Worm (Caenorhabditis elegans) whole organism, L4 larva: Measurements from ENCODE around the gene R02E12.4.

ENCODE experiments used
- F26F4.8 ChIP-seq: fragments of 200-800 bp; sonication (Bioruptor generic); conservative IDR thresholded peaks from 2 replicates; pipeline ENCODE4 v1.3.6; 2022; ENCODE audit warnings: missing genetic modification characterization, missing compliant biosample characterization
- F37D6.2 ChIP-seq: sonication (generic microtip); optimal IDR thresholded peaks from 2 replicates; lab custom pipeline; 2016; ENCODE audit warnings: mild to moderate bottlenecking, missing genetic modification characterization, missing compliant biosample characterization
- R02D3.7 ChIP-seq: fragments of 150-350 bp; sonication (generic microtip); optimal IDR thresholded peaks from 3 replicates; lab custom pipeline; 2014; ENCODE audit warnings: missing biosample characterization, missing genetic modification characterization
- aly-2 ChIP-seq: sonication (generic microtip); optimal IDR thresholded peaks from 2 replicates; lab custom pipeline; 2018; ENCODE audit warnings: missing biosample characterization, missing genetic modification characterization
- ama-1 ChIP-seq: fragments of 150-350 bp; optimal IDR thresholded peaks from 2 replicates; lab custom pipeline; 2014; ENCODE audit warnings: inconsistent platforms, mixed read lengths
- arid-1 ChIP-seq: fragments of 200-800 bp; sonication (Bioruptor generic); conservative IDR thresholded peaks from 2 replicates; pipeline ENCODE4 v1.3.6; 2022; ENCODE audit warnings: missing genetic modification reagents, missing genetic modification characterization, missing compliant biosample characterization
- ceh-44 ChIP-seq: fragments of 200-800 bp; sonication (Bioruptor generic); IDR thresholded peaks from 2 replicates; pipeline ENCODE4 v1.3.6; 2022; ENCODE audit warnings: missing genetic modification reagents, missing genetic modification characterization, missing compliant biosample characterization
- ceh-62 ChIP-seq: sonication (generic microtip); optimal IDR thresholded peaks from 2 replicates; lab custom pipeline; 2017; ENCODE audit warnings: missing biosample characterization, missing genetic modification characterization
- daf-12 ChIP-seq: fragments of 150-350 bp; optimal IDR thresholded peaks from 2 replicates; lab custom pipeline; 2014; ENCODE audit warnings: missing biosample characterization, missing genetic modification reagents, missing genetic modification characterization
- dmd-6 ChIP-seq: fragments of 200-800 bp; sonication (Bioruptor generic); IDR thresholded peaks from 2 replicates; pipeline ENCODE4 v1.3.6; 2022; ENCODE audit warnings: missing genetic modification reagents, missing genetic modification characterization, missing compliant biosample characterization
- dpl-1 ChIP-seq: fragments of 150-350 bp; optimal IDR thresholded peaks from 2 replicates; lab custom pipeline; 2014; ENCODE audit warnings: missing biosample characterization, missing genetic modification reagents, missing genetic modification characterization
- duxl-1 ChIP-seq: sonication (generic microtip); optimal IDR thresholded peaks from 2 replicates; lab custom pipeline; 2016; ENCODE audit warnings: mild to moderate bottlenecking, missing genetic modification characterization, moderate library complexity, missing compliant biosample characterization; ENCODE audit not compliant: poor library complexity
- egl-27 ChIP-seq: sonication (generic microtip); optimal IDR thresholded peaks from 3 replicates; lab custom pipeline; 2017; ENCODE audit warnings: missing biosample characterization, missing genetic modification reagents, missing genetic modification characterization
- egl-43 ChIP-seq: fragments of 200-800 bp; sonication (Bioruptor generic); IDR thresholded peaks from 2 replicates; pipeline ENCODE4 v1.3.6; 2022; ENCODE audit warnings: missing genetic modification reagents, missing genetic modification characterization, missing compliant biosample characterization
- fkh-10 ChIP-seq: fragments of 150-350 bp; optimal IDR thresholded peaks from 2 replicates; lab custom pipeline; 2014; ENCODE audit warnings: missing biosample characterization, missing genetic modification reagents, missing genetic modification characterization
- gei-8 ChIP-seq: fragments of 200-800 bp; sonication (Bioruptor generic); optimal IDR thresholded peaks from 2 replicates; lab custom pipeline; 2018; ENCODE audit warnings: mild to moderate bottlenecking, missing genetic modification characterization, missing compliant biosample characterization
- hif-1 ChIP-seq, 2 experiments: sonication (generic microtip); optimal IDR thresholded peaks; 2 replicates each; lab custom pipeline; 2016 to 2017; ENCODE audit warnings: missing compliant biosample characterization in 2 of 2, missing genetic modification characterization in 2 of 2, missing genetic modification reagents in 2 of 2, missing genotype in 2 of 2, mild to moderate bottlenecking in 1 of 2
- hlh-30 ChIP-seq: sonication (generic microtip); optimal IDR thresholded peaks from 2 replicates; lab custom pipeline; 2017; ENCODE audit warnings: antibody characterized with exemption, mild to moderate bottlenecking, missing genetic modification characterization, missing compliant biosample characterization; ENCODE audit not compliant: insufficient read depth
- lim-7 ChIP-seq: fragments of 200-800 bp; sonication (Bioruptor generic); IDR thresholded peaks from 2 replicates; pipeline ENCODE4 v1.3.6; 2022; ENCODE audit warnings: missing genetic modification characterization, missing compliant biosample characterization
- lin-1 ChIP-seq: fragments of 200-800 bp; sonication (Bioruptor generic); IDR thresholded peaks from 2 replicates; pipeline ENCODE4 v1.3.6; 2022; ENCODE audit warnings: missing genetic modification reagents, missing genetic modification characterization, missing compliant biosample characterization
- lin-15B ChIP-seq: fragments of 150-350 bp; sonication (generic microtip); optimal IDR thresholded peaks from 3 replicates; lab custom pipeline; 2014; ENCODE audit warnings: missing biosample characterization, missing genetic modification characterization
- lin-29 ChIP-seq: fragments of 200-800 bp; sonication (Bioruptor generic); IDR thresholded peaks from 2 replicates; pipeline ENCODE4 v1.3.6; 2022; ENCODE audit warnings: missing genetic modification reagents, missing genetic modification characterization, missing compliant biosample characterization
- lin-38 ChIP-seq: fragments of 200-800 bp; sonication (Bioruptor generic); IDR thresholded peaks from 2 replicates; pipeline ENCODE4 v1.3.6; 2022; ENCODE audit warnings: missing genetic modification reagents, missing genetic modification characterization, missing compliant biosample characterization
- lin-39 ChIP-seq: fragments of 150-350 bp; optimal IDR thresholded peaks from 2 replicates; lab custom pipeline; 2014; ENCODE audit warnings: missing biosample characterization, missing genetic modification reagents, missing genetic modification characterization
- mdl-1 ChIP-seq, 2 experiments: fragments of 150-350 bp in 1 of 2; sonication (generic microtip) in 1 of 2; optimal IDR thresholded peaks; 2 replicates each; lab custom pipeline; 2014 to 2017; ENCODE audit warnings: missing biosample characterization in 2 of 2, missing genetic modification characterization in 2 of 2
- mes-2 ChIP-seq: sonication (generic microtip); optimal IDR thresholded peaks from 2 replicates; lab custom pipeline; 2016; ENCODE audit warnings: missing genotype, mild to moderate bottlenecking, missing genetic modification characterization, missing compliant biosample characterization; ENCODE audit not compliant: poor library complexity, severe bottlenecking
- mxl-3 ChIP-seq: fragments of 200-800 bp; sonication (Bioruptor generic); optimal IDR thresholded peaks from 2 replicates; lab custom pipeline; 2018; ENCODE audit warnings: mild to moderate bottlenecking, missing genetic modification characterization, missing compliant biosample characterization
- nhr-11 ChIP-seq: fragments of 150-350 bp; optimal IDR thresholded peaks from 2 replicates; lab custom pipeline; 2014; ENCODE audit warnings: missing biosample characterization, missing genetic modification characterization
- nhr-25 ChIP-seq: sonication (generic microtip); optimal IDR thresholded peaks from 2 replicates; lab custom pipeline; 2017; ENCODE audit warnings: missing genetic modification characterization, mild to moderate bottlenecking, missing compliant biosample characterization, antibody characterized with exemption, moderate library complexity, borderline replicate concordance; ENCODE audit not compliant: insufficient read depth
- nhr-42 ChIP-seq: fragments of 200-800 bp; sonication (Bioruptor generic); IDR thresholded peaks from 2 replicates; pipeline ENCODE4 v1.3.6; 2022; ENCODE audit warnings: missing genetic modification characterization, missing compliant biosample characterization
- nhr-48 ChIP-seq: sonication (generic microtip); optimal IDR thresholded peaks from 2 replicates; lab custom pipeline; 2016; ENCODE audit warnings: mild to moderate bottlenecking, missing genetic modification characterization, missing compliant biosample characterization
- nhr-77 ChIP-seq: fragments of 150-350 bp; optimal IDR thresholded peaks from 2 replicates; lab custom pipeline; 2014; ENCODE audit warnings: missing biosample characterization, missing genetic modification characterization
- pha-4 ChIP-seq, 2 experiments: fragments of 150-350 bp in 1 of 2; fragments of 200-800 bp in 1 of 2; sonication (Bioruptor generic) in 1 of 2; IDR thresholded peaks in 1 of 2; optimal IDR thresholded peaks in 1 of 2; 2 replicates each; pipeline versions ENCODE4 v1.3.6 to Lab custom; 2014 to 2022; ENCODE audit warnings: missing genetic modification characterization in 2 of 2, missing genetic modification reagents in 2 of 2, missing biosample characterization in 1 of 2, missing compliant biosample characterization in 1 of 2
- php-3 ChIP-seq: fragments of 200-800 bp; sonication (Bioruptor generic); IDR thresholded peaks from 2 replicates; pipeline ENCODE4 v1.3.6; 2022; ENCODE audit warnings: missing genetic modification reagents, missing genetic modification characterization, missing compliant biosample characterization
- pqm-1 ChIP-seq: sonication (generic microtip); optimal IDR thresholded peaks from 2 replicates; lab custom pipeline; 2017; ENCODE audit warnings: missing biosample characterization, missing genetic modification characterization
- rbr-2 ChIP-seq: sonication (generic microtip); optimal IDR thresholded peaks from 2 replicates; lab custom pipeline; 2016; ENCODE audit warnings: missing genotype, missing genetic modification characterization, missing compliant biosample characterization
- saeg-2 ChIP-seq: fragments of 200-800 bp; sonication (Bioruptor generic); IDR thresholded peaks from 2 replicates; pipeline ENCODE4 v1.3.6; 2022; ENCODE audit warnings: missing genetic modification reagents, missing genetic modification characterization, missing compliant biosample characterization
- set-16 ChIP-seq: fragments of 200-800 bp; sonication (Bioruptor generic); IDR thresholded peaks from 2 replicates; pipeline ENCODE4 v1.3.6; 2022; ENCODE audit warnings: missing genetic modification reagents, missing genetic modification characterization, missing compliant biosample characterization
- snpc-1.2 ChIP-seq: fragments of 200-800 bp; sonication (Bioruptor generic); IDR thresholded peaks from 2 replicates; pipeline ENCODE4 v1.3.6; 2022; ENCODE audit warnings: missing genetic modification reagents, missing genetic modification characterization, missing compliant biosample characterization
- snpc-4 ChIP-seq: fragments of 150-350 bp; optimal IDR thresholded peaks from 2 replicates; lab custom pipeline; 2014; ENCODE audit warnings: missing biosample characterization, missing genetic modification characterization
- spr-1 ChIP-seq: sonication (generic microtip); optimal IDR thresholded peaks from 2 replicates; lab custom pipeline; 2016; ENCODE audit warnings: mild to moderate bottlenecking, missing genetic modification characterization, missing compliant biosample characterization
- unc-39 ChIP-seq: sonication (generic microtip); optimal IDR thresholded peaks from 2 replicates; lab custom pipeline; 2017; ENCODE audit warnings: missing biosample characterization, missing genetic modification characterization
- zfp-2 ChIP-seq: sonication (generic microtip); optimal IDR thresholded peaks from 2 replicates; lab custom pipeline; 2016; ENCODE audit warnings: mild to moderate bottlenecking, missing genetic modification characterization, missing compliant biosample characterization
- zip-11 ChIP-seq: fragments of 200-800 bp; sonication (Bioruptor generic); IDR thresholded peaks from 2 replicates; pipeline ENCODE4 v1.3.6; 2022; ENCODE audit warnings: missing genetic modification characterization, missing compliant biosample characterization
- zip-2 ChIP-seq: fragments of 150-350 bp; optimal IDR thresholded peaks from 2 replicates; lab custom pipeline; 2014; ENCODE audit warnings: missing biosample characterization, missing genetic modification characterization

Gene R02E12.4

DNA sequence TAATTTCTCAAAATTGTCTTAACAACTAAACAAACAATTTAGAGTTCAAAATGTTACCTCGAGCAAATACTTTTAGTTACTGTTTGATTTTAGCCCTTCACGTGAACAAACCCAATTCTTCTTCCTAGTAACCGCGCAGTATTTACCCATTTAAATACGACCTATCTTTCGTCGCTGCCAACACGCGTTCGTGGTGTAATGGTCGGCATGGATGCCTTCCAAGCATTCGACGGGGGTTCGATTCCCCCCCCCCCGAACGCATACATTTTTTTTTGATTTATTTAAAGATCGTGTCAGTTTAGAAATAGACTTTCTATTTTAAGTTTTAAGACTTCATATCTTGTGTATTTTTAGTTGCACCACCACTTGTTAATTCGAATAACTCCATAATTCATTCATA, 10.7 kb upstream of the R02E12.4 start (continued):
- no peak for TF ChIP-seq saeg-2 (GFP tag; lab: Robert Waterston, UW)
- TF ChIP-seq zfp-2 = no peak
- TF ChIP-seq mes-2 (tag; lab: Kevin White, UChicago) = no peak
- TF ChIP-seq ceh-44 = no peak
- no peak for TF ChIP-seq arid-1 (GFP tag; lab: Robert Waterston, UW)
- no peak for TF ChIP-seq hif-1 (tag; optimal IDR thresholded peaks at IDR 0.05; lab: Kevin White, UChicago)
- TF ChIP-seq nhr-11 (tag; lab: Kevin White, UChicago) = no peak
- peak; percentile 25; the same call in 1 of the 2 replicates for TF ChIP-seq pha-4 (GFP tag; IDR thresholded peaks at IDR 0.05; lab: Robert Waterston, UW)
- no peak for TF ChIP-seq pha-4 (tag; optimal IDR thresholded peaks at IDR 0.05; lab: Kevin White, UChicago)
- peak; percentile 18 for TF ChIP-seq mxl-3 (GFP tag; lab: Kevin White, UChicago)
- no peak for TF ChIP-seq nhr-48
- no peak for TF ChIP-seq fkh-10
- TF ChIP-seq nhr-25 (tag; lab: Kevin White, UChicago) = no peak
- no peak for TF ChIP-seq F37D6.2
- no peak for TF ChIP-seq zip-2
- peak; percentile 33 for TF ChIP-seq hlh-30
- no peak for TF ChIP-seq lin-38 (GFP tag; lab: Robert Waterston, UW)
- no peak for TF ChIP-seq unc-39 (tag; lab: Kevin White, UChicago)
- no peak for TF ChIP-seq lin-1 (GFP tag; lab: Robert Waterston, UW)
- no peak for TF ChIP-seq lin-15B (tag; lab: Kevin White, UChicago)
- no peak for TF ChIP-seq zip-11 (GFP tag; lab: Robert Waterston, UW)
- no peak for TF ChIP-seq egl-27 (tag; lab: Kevin White, UChicago)
- no peak for TF ChIP-seq R02D3.7
- peak; percentile 29; the same call in 1 of the 2 replicates for TF ChIP-seq dmd-6
- no peak for TF ChIP-seq lin-39
- no peak for TF ChIP-seq mdl-1 (tag; optimal IDR thresholded peaks at IDR 0.05; lab: Kevin White, UChicago)
- TF ChIP-seq egl-43 = peak; percentile 80
- TF ChIP-seq rbr-2 (tag; lab: Kevin White, UChicago) = peak; percentile 36
- no peak for TF ChIP-seq duxl-1 (tag; lab: Kevin White, UChicago)
- TF ChIP-seq php-3 = no peak
- no peak for TF ChIP-seq snpc-4 (tag; lab: Kevin White, UChicago)
- no peak for TF ChIP-seq set-16
- no peak for TF ChIP-seq aly-2
- no peak for TF ChIP-seq dpl-1 (GFP tag; lab: Kevin White, UChicago)
- TF ChIP-seq ceh-62 (tag; lab: Kevin White, UChicago) = no peak
- TF ChIP-seq nhr-42 (GFP tag; lab: Robert Waterston, UW) = no peak
- TF ChIP-seq pqm-1 (tag; lab: Kevin White, UChicago) = no peak
- no peak for TF ChIP-seq snpc-1.2 (GFP tag; lab: Robert Waterston, UW)
- no peak for TF ChIP-seq F26F4.8
- no peak for TF ChIP-seq spr-1 (tag; lab: Kevin White, UChicago)
- 0 out of 2 replicates have a peak, but pooled peaks have one; percentile 50 for TF ChIP-seq lim-7 (GFP tag; lab: Robert Waterston, UW)
- TF ChIP-seq lin-29 (GFP tag; lab: Robert Waterston, UW) = no peak
- no peak for TF ChIP-seq daf-12 (tag; lab: Kevin White, UChicago)
- peak; percentile 20 for TF ChIP-seq gei-8 (GFP tag; lab: Kevin White, UChicago)
- TF ChIP-seq ama-1 (lab: Kevin White, UChicago) = no peak
- no peak for TF ChIP-seq nhr-77 (tag; lab: Kevin White, UChicago)
- TF ChIP-seq, all 104 proteins: peak for 21
